Fruit fly (Drosophila melanogaster) whole organism, adult: ENCODE measurements around the gene CG42304.
A peak's percentile ranks its signal among the peaks of the same experiment; 100 is the strongest.

Experiments
- CG11617 ChIP-seq: fragments of 200-800 bp; sonication (Bioruptor generic); optimal IDR thresholded peaks from 2 replicates; lab custom pipeline; 2017; ENCODE audit warnings: mild to moderate bottlenecking, missing biosample characterization, missing genetic modification reagents, missing genetic modification characterization
- CG12768 ChIP-seq: fragments of 200-800 bp; sonication (Bioruptor generic); optimal IDR thresholded peaks from 2 replicates; lab custom pipeline; 2017; ENCODE audit warnings: missing biosample characterization, missing genetic modification characterization, mild to moderate bottlenecking, moderate library complexity, missing genetic modification reagents
- CG14711 ChIP-seq: fragments of 200-800 bp; sonication (Bioruptor generic); optimal IDR thresholded peaks from 2 replicates; lab custom pipeline; 2018; ENCODE audit warnings: missing biosample characterization, mild to moderate bottlenecking, missing genetic modification characterization, moderate library complexity
- CG1620 ChIP-seq: fragments of 200-800 bp; sonication (Bioruptor generic); optimal IDR thresholded peaks from 2 replicates; lab custom pipeline; 2016; ENCODE audit warnings: missing biosample characterization, missing genetic modification characterization
- CG33017 ChIP-seq: fragments of 200-800 bp; sonication (Bioruptor generic); optimal IDR thresholded peaks from 2 replicates; lab custom pipeline; 2018; ENCODE audit warnings: missing biosample characterization, mild to moderate bottlenecking, missing genetic modification characterization, moderate library complexity
- CG5204 ChIP-seq: fragments of 200-800 bp; sonication (Bioruptor generic); optimal IDR thresholded peaks from 2 replicates; lab custom pipeline; 2016; ENCODE audit warnings: missing biosample characterization, missing genetic modification characterization
- CG7045 ChIP-seq: fragments of 200-800 bp; sonication (Bioruptor generic); optimal IDR thresholded peaks from 2 replicates; lab custom pipeline; 2017; ENCODE audit warnings: missing biosample characterization, mild to moderate bottlenecking, missing genetic modification characterization
- CG7101 ChIP-seq: fragments of 200-800 bp; sonication (Bioruptor generic); optimal IDR thresholded peaks from 2 replicates; lab custom pipeline; 2018; ENCODE audit warnings: missing biosample characterization, mild to moderate bottlenecking, missing genetic modification characterization, moderate library complexity
- Clk ChIP-seq: fragments of 200-800 bp; sonication (Bioruptor generic); optimal IDR thresholded peaks from 2 replicates; lab custom pipeline; 2017; ENCODE audit warnings: missing biosample characterization, missing genetic modification characterization
- Crg-1 ChIP-seq: fragments of 200-800 bp; sonication (Bioruptor generic); optimal IDR thresholded peaks from 2 replicates; lab custom pipeline; 2016; ENCODE audit warnings: missing biosample characterization, missing genetic modification characterization
- Hr96 ChIP-seq: fragments of 200-800 bp; sonication (Bioruptor generic); optimal IDR thresholded peaks from 2 replicates; lab custom pipeline; 2016; ENCODE audit warnings: missing biosample characterization, missing genetic modification characterization
- Mnt ChIP-seq: fragments of 200-800 bp; sonication (Bioruptor generic); optimal IDR thresholded peaks from 2 replicates; lab custom pipeline; 2016; ENCODE audit warnings: missing biosample characterization, mild to moderate bottlenecking, missing genetic modification characterization
- bab1 ChIP-seq: fragments of 200-800 bp; sonication (Bioruptor generic); optimal IDR thresholded peaks from 3 replicates; lab custom pipeline; 2019; ENCODE audit warnings: missing biosample characterization, mild to moderate bottlenecking, missing genetic modification characterization, moderate library complexity
- cic ChIP-seq: fragments of 200-800 bp; sonication (Bioruptor generic); optimal IDR thresholded peaks from 2 replicates; lab custom pipeline; 2017; ENCODE audit warnings: missing biosample characterization, mild to moderate bottlenecking, missing genetic modification characterization, moderate library complexity
- cnc ChIP-seq, 2 experiments: fragments of >200 bp; optimal IDR thresholded peaks; 2 replicates each; lab custom pipeline; 2017
- kay ChIP-seq: fragments of 200-800 bp; sonication (Bioruptor generic); peaks from one replicate; lab custom pipeline; 2016; ENCODE audit warnings: missing biosample characterization, missing genetic modification characterization, borderline replicate concordance
- ovo ChIP-seq: fragments of 200-800 bp; sonication (Bioruptor generic); optimal IDR thresholded peaks from 2 replicates; lab custom pipeline; 2016; ENCODE audit warnings: missing biosample characterization, missing genetic modification characterization
- pad ChIP-seq: fragments of 200-800 bp; sonication (Bioruptor generic); optimal IDR thresholded peaks from 3 replicates; lab custom pipeline; 2017; ENCODE audit warnings: missing biosample characterization, missing genetic modification characterization, mild to moderate bottlenecking, moderate library complexity, missing genetic modification reagents
- tj ChIP-seq: fragments of 200-800 bp; sonication (Bioruptor generic); optimal IDR thresholded peaks from 3 replicates; lab custom pipeline; 2017; ENCODE audit warnings: missing biosample characterization, mild to moderate bottlenecking, missing genetic modification characterization, moderate library complexity
- toe ChIP-seq: fragments of 200-800 bp; sonication (Bioruptor generic); optimal IDR thresholded peaks from 2 replicates; lab custom pipeline; 2016; ENCODE audit warnings: missing biosample characterization, missing genetic modification characterization

The CG42304 gene

DNA sequence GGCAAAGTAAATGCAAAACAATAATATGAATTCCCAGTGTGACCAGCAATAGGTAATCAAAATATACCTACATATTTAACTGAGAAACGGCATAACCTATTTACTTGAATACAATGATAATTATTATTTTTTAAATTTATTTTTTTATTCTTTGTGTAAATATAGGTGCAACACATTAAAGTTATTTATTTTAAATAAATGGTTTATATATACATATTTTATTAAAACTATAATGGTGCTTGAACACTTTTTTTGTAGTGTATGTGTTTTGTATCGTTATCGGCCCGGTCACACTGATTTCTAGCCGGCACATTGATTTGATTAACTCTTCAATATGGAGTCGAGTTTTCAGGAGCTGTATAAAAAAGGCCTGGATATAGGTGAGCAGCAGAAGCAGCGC, at the start of gene CG42304, which contains the start of the genes ProRS-m and Snup:
Gene CG42304 (plus strand): TSS at position 289 of the 400 bp plus-strand sequence.
Gene ProRS-m (minus strand): TSS at position 51 of the 400 bp plus-strand sequence.
Gene Snup (plus strand): TSS at position 289 of the 400 bp plus-strand sequence.
- TF ChIP-seq CG33017 (tag; lab: Kevin White, UChicago): peak; percentile 60
- no peak for TF ChIP-seq CG5204 (GFP tag; lab: Kevin White, UChicago)
- TF ChIP-seq CG1620 (GFP tag; lab: Kevin White, UChicago): no peak
- TF ChIP-seq kay: no peak
- peak; percentile 81 for TF ChIP-seq CG14711 (tag; lab: Kevin White, UChicago)
- TF ChIP-seq CG7045 (GFP tag; lab: Kevin White, UChicago): peak; percentile 55
- no peak for TF ChIP-seq toe (GFP tag; lab: Kevin White, UChicago)
- TF ChIP-seq tj (GFP tag; lab: Kevin White, UChicago): no peak
- peak; percentile 0 for TF ChIP-seq pad (GFP tag; lab: Kevin White, UChicago)
- no peak for TF ChIP-seq Crg-1 (GFP tag; lab: Kevin White, UChicago)
- TF ChIP-seq bab1 (GFP tag; lab: Kevin White, UChicago): peak; percentile 37
- no peak for TF ChIP-seq CG11617 (GFP tag; lab: Kevin White, UChicago)
- no peak for TF ChIP-seq Hr96 (GFP tag; lab: Kevin White, UChicago)
- peak; percentile 76 for TF ChIP-seq CG7101
- TF ChIP-seq cic (GFP tag; lab: Kevin White, UChicago): no peak
- no peak for TF ChIP-seq Mnt (GFP tag; lab: Kevin White, UChicago)
- TF ChIP-seq CG12768 (GFP tag; lab: Kevin White, UChicago): peak; percentile 21
- TF ChIP-seq cnc (optimal IDR thresholded peaks at IDR 0.05; lab: Kevin White, UChicago): no peak
- TF ChIP-seq ovo (GFP tag; lab: Kevin White, UChicago): no peak
- TF ChIP-seq Clk: no peak

DNA sequence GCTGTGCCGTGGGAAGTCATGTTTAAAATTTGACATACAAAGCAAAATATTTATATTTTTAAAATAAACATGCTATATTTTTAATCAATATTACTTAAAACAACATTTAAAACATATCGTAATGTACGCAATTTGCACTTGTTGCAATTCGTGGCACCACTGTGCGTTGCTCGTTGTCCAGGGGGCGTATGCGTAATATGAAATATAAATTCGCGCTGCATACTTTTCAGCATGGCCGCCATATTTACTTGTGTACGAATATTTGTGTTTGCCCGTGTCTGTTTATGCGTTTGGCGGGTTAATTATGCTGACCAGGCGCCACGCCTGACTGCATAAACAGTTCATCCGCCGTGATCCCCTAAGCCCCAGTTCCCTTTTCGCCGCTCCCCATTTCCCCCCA, 43.1 kb upstream of the CG42304 start:
- no peak for TF ChIP-seq ovo (GFP tag; lab: Kevin White, UChicago)
- TF ChIP-seq CG7045 (GFP tag; lab: Kevin White, UChicago): no peak
- TF ChIP-seq CG5204 (GFP tag; lab: Kevin White, UChicago): no peak
- no peak for TF ChIP-seq CG12768 (GFP tag; lab: Kevin White, UChicago)
- TF ChIP-seq Mnt (GFP tag; lab: Kevin White, UChicago): no peak
- no peak for TF ChIP-seq cnc (optimal IDR thresholded peaks at IDR 0.05; lab: Kevin White, UChicago)
- TF ChIP-seq CG1620 (GFP tag; lab: Kevin White, UChicago): no peak
- TF ChIP-seq CG11617 (GFP tag; lab: Kevin White, UChicago): no peak

- TF ChIP-seq CG14711 (tag; lab: Kevin White, UChicago) (no peak), toe (GFP tag; lab: Kevin White, UChicago) (no peak)
Measured at dm6 chr3L:2614222-2614621, 37.7 kb upstream of the CG42304 start.

dm6 chr3L:2629964-2630363, 21.9 kb upstream of the CG42304 start, which contains the start of gene Pxn:
Gene Pxn (minus strand): TSS chr3L:2630064.
- no peak for TF ChIP-seq Crg-1 (GFP tag; lab: Kevin White, UChicago)
- TF ChIP-seq Clk: no peak
- no peak for TF ChIP-seq CG7045 (GFP tag; lab: Kevin White, UChicago)
- no peak for TF ChIP-seq CG1620 (GFP tag; lab: Kevin White, UChicago)
- TF ChIP-seq CG12768 (GFP tag; lab: Kevin White, UChicago): no peak

DNA sequence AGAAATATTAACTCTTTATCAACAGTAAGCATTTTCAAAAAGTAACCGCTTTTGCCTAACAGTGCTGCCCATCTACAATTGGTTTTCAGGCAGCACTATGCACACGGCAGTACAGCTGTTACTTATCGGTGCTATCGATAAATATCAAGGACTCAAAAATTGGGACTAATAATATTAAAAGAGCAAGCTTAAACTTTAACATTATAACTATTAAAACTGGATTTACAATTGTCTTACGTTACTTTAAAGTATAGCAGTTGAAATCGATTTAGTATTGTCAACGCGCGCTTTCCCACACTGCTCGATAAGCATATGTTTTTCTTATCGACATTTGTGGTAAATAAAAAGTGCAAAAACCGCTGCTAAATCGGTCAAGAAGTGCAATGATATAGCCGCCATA, 20.5 kb upstream of the CG42304 start, which contains the start of the genes CG42245 and MEP-1:
Gene CG42245 (plus strand): TSS at position 310 of the 400 bp plus-strand sequence.
Gene MEP-1 (plus strand): TSS at position 310 of the 400 bp plus-strand sequence.
- no peak for TF ChIP-seq cic (GFP tag; lab: Kevin White, UChicago)
- peak; percentile 70 for TF ChIP-seq CG1620 (GFP tag; lab: Kevin White, UChicago)
- peak; percentile 66 for TF ChIP-seq Mnt (GFP tag; lab: Kevin White, UChicago)
- TF ChIP-seq Clk: peak; percentile 37
- TF ChIP-seq CG7045 (GFP tag; lab: Kevin White, UChicago): peak; percentile 45
- TF ChIP-seq bab1 (GFP tag; lab: Kevin White, UChicago): peak; percentile 22
- TF ChIP-seq CG7101: peak; percentile 67
- TF ChIP-seq CG14711 (tag; lab: Kevin White, UChicago): peak; percentile 64
- TF ChIP-seq Hr96 (GFP tag; lab: Kevin White, UChicago): peak; percentile 65
- peak; percentile 53 for TF ChIP-seq Crg-1 (GFP tag; lab: Kevin White, UChicago)
- TF ChIP-seq CG33017 (tag; lab: Kevin White, UChicago): peak; percentile 59
- peak; percentile 78 for TF ChIP-seq toe (GFP tag; lab: Kevin White, UChicago)
- peak; percentile 52 for TF ChIP-seq pad (GFP tag; lab: Kevin White, UChicago)
- TF ChIP-seq CG11617 (GFP tag; lab: Kevin White, UChicago): peak; percentile 51
- no peak for TF ChIP-seq tj (GFP tag; lab: Kevin White, UChicago)
- TF ChIP-seq kay: no peak
- peak; percentile 61 for TF ChIP-seq CG5204 (GFP tag; lab: Kevin White, UChicago)
- TF ChIP-seq cnc (optimal IDR thresholded peaks at IDR 0.05; lab: Kevin White, UChicago): no peak
- TF ChIP-seq CG12768 (GFP tag; lab: Kevin White, UChicago): peak; percentile 17
- TF ChIP-seq ovo (GFP tag; lab: Kevin White, UChicago): peak; percentile 24

- TF ChIP-seq Hr96 (GFP tag; lab: Kevin White, UChicago) (no peak), tj (GFP tag; lab: Kevin White, UChicago) (no peak), toe (GFP tag; lab: Kevin White, UChicago) (no peak), CG7045 (GFP tag; lab: Kevin White, UChicago) (no peak), cic (GFP tag; lab: Kevin White, UChicago) (no peak), CG33017 (tag; lab: Kevin White, UChicago) (no peak)
Measured at dm6 chr3L:2632048-2632762, 19.7 kb upstream of the CG42304 start.
